Fruit fly (Drosophila melanogaster): ENCODE measurements around the gene lama.

The lama gene

dm6 chr3L:5355074-5355790 lies 491 bp downstream of the lama start, which contains the start of gene CG46456:
Gene CG46456, minus strand, starts transcription at chr3L:5355346.
- TF ChIP-seq psq (optimal IDR thresholded peaks at IDR 0.05), result no peak
- no peak for TF ChIP-seq insv (optimal IDR thresholded peaks at IDR 0.05)
- TF ChIP-seq ttk (optimal IDR thresholded peaks at IDR 0.05), result no peak
- TF ChIP-seq h (optimal IDR thresholded peaks at IDR 0.05), result no peak
- TF ChIP-seq Myc (optimal IDR thresholded peaks at IDR 0.05), result no peak
- TF ChIP-seq Sin3A (optimal IDR thresholded peaks at IDR 0.05), result no peak

- TF ChIP-seq insv (optimal IDR thresholded peaks at IDR 0.05) (no peak), Sin3A (optimal IDR thresholded peaks at IDR 0.05) (no peak), h (optimal IDR thresholded peaks at IDR 0.05) (no peak), ttk (optimal IDR thresholded peaks at IDR 0.05) (no peak), Myc (optimal IDR thresholded peaks at IDR 0.05) (no peak), psq (optimal IDR thresholded peaks at IDR 0.05) (no peak)
Observed at dm6 chr3L:5354472-5354871, 1.3 kb downstream of the lama start.

dm6 chr3L:5353484-5354056 lies 2.2 kb downstream of the lama start:
- TF ChIP-seq Sin3A (optimal IDR thresholded peaks at IDR 0.05) (no peak), Myc (optimal IDR thresholded peaks at IDR 0.05) (no peak), ttk (optimal IDR thresholded peaks at IDR 0.05) (no peak), psq (optimal IDR thresholded peaks at IDR 0.05) (no peak), insv (optimal IDR thresholded peaks at IDR 0.05) (no peak), h (optimal IDR thresholded peaks at IDR 0.05) (no peak)

dm6 chr3L:5352684-5353322 lies 2.9 kb downstream of the lama start:
- TF ChIP-seq insv (optimal IDR thresholded peaks at IDR 0.05) (no peak), Sin3A (optimal IDR thresholded peaks at IDR 0.05) (no peak), Myc (optimal IDR thresholded peaks at IDR 0.05) (no peak), ttk (optimal IDR thresholded peaks at IDR 0.05) (no peak), psq (optimal IDR thresholded peaks at IDR 0.05) (no peak), h (optimal IDR thresholded peaks at IDR 0.05) (no peak)

dm6 chr3L:5351348-5351850 lies 4.3 kb downstream of the lama start:
- TF ChIP-seq psq (optimal IDR thresholded peaks at IDR 0.05) (no peak), h (optimal IDR thresholded peaks at IDR 0.05) (no peak), insv (optimal IDR thresholded peaks at IDR 0.05) (no peak), Sin3A (optimal IDR thresholded peaks at IDR 0.05) (no peak), ttk (optimal IDR thresholded peaks at IDR 0.05) (no peak), Myc (optimal IDR thresholded peaks at IDR 0.05) (no peak)

dm6 chr3L:5349751-5350310 lies 5.9 kb downstream of the lama start:
- TF ChIP-seq psq (optimal IDR thresholded peaks at IDR 0.05), result no peak
- TF ChIP-seq ttk (optimal IDR thresholded peaks at IDR 0.05), result no peak
- no peak for TF ChIP-seq Sin3A (optimal IDR thresholded peaks at IDR 0.05)
- TF ChIP-seq h (optimal IDR thresholded peaks at IDR 0.05), result no peak
- no peak for TF ChIP-seq insv (optimal IDR thresholded peaks at IDR 0.05)

- no peak for TF ChIP-seq h (optimal IDR thresholded peaks at IDR 0.05)
- no peak for TF ChIP-seq psq (optimal IDR thresholded peaks at IDR 0.05)
- TF ChIP-seq ttk (optimal IDR thresholded peaks at IDR 0.05), result no peak
- TF ChIP-seq Sin3A (optimal IDR thresholded peaks at IDR 0.05), result no peak
- no peak for TF ChIP-seq Myc (optimal IDR thresholded peaks at IDR 0.05)
- TF ChIP-seq insv (optimal IDR thresholded peaks at IDR 0.05), result no peak
Observed at dm6 chr3L:5348987-5349386, 6.7 kb downstream of the lama start.

dm6 chr3L:5342909-5343710 lies 12.6 kb downstream of the lama start:
- TF ChIP-seq Sin3A (optimal IDR thresholded peaks at IDR 0.05), result no peak
- TF ChIP-seq h (optimal IDR thresholded peaks at IDR 0.05), result no peak
- TF ChIP-seq insv (optimal IDR thresholded peaks at IDR 0.05), result no peak
- no peak for TF ChIP-seq ttk (optimal IDR thresholded peaks at IDR 0.05)
- TF ChIP-seq Myc (optimal IDR thresholded peaks at IDR 0.05), result no peak
- no peak for TF ChIP-seq psq (optimal IDR thresholded peaks at IDR 0.05)

- TF ChIP-seq h (optimal IDR thresholded peaks at IDR 0.05) (no peak), Sin3A (optimal IDR thresholded peaks at IDR 0.05) (no peak), ttk (optimal IDR thresholded peaks at IDR 0.05) (no peak), psq (optimal IDR thresholded peaks at IDR 0.05) (no peak)
Observed at dm6 chr3L:5341770-5342318, 13.9 kb downstream of the lama start.

- TF ChIP-seq Myc (optimal IDR thresholded peaks at IDR 0.05) (no peak), insv (optimal IDR thresholded peaks at IDR 0.05) (no peak), ttk (optimal IDR thresholded peaks at IDR 0.05) (no peak), h (optimal IDR thresholded peaks at IDR 0.05) (no peak), Sin3A (optimal IDR thresholded peaks at IDR 0.05) (no peak), psq (optimal IDR thresholded peaks at IDR 0.05) (no peak)
Observed at dm6 chr3L:5329460-5329859, 26.3 kb downstream of the lama start.

dm6 chr3L:5327821-5328220 lies 27.9 kb downstream of the lama start:
- no peak for TF ChIP-seq psq (optimal IDR thresholded peaks at IDR 0.05)

All from Kc167 (cell line).